Worm (Caenorhabditis elegans) whole organism, L3 larva: ENCODE measurements around the gene sec-20.

ENCODE experiments used
- ceh-16 ChIP-seq: sonication (generic microtip); optimal IDR thresholded peaks from 2 replicates; lab custom pipeline; 2017; ENCODE audit warnings: missing biosample characterization, missing genetic modification characterization
- ceh-9 ChIP-seq: sonication (generic microtip); optimal IDR thresholded peaks from 2 replicates; lab custom pipeline; 2018; ENCODE audit warnings: missing biosample characterization, missing genetic modification characterization
- lin-15B ChIP-seq: fragments of 150-350 bp; optimal IDR thresholded peaks from 2 replicates; lab custom pipeline; 2014; ENCODE audit warnings: missing biosample characterization, missing genetic modification characterization
- nhr-12 ChIP-seq: fragments of 150-350 bp; optimal IDR thresholded peaks from 2 replicates; lab custom pipeline; 2014; ENCODE audit warnings: missing biosample characterization, missing genetic modification characterization
- nhr-25 ChIP-seq: sonication (generic microtip); optimal IDR thresholded peaks from 2 replicates; lab custom pipeline; 2017; ENCODE audit warnings: missing biosample characterization, missing genetic modification characterization
- nhr-76 ChIP-seq: fragments of 150-350 bp; sonication (generic microtip); optimal IDR thresholded peaks from 5 replicates; lab custom pipeline; 2014; ENCODE audit warnings: missing biosample characterization, missing genetic modification characterization
- nhr-77 ChIP-seq: fragments of 150-350 bp; optimal IDR thresholded peaks from 2 replicates; lab custom pipeline; 2014; ENCODE audit warnings: missing biosample characterization, missing genetic modification characterization
- snpc-4 ChIP-seq: fragments of 150-350 bp; optimal IDR thresholded peaks from 2 replicates; lab custom pipeline; 2014; ENCODE audit warnings: missing biosample characterization, missing genetic modification characterization
- tbx-2 ChIP-seq: sonication (generic microtip); optimal IDR thresholded peaks from 2 replicates; lab custom pipeline; 2016; ENCODE audit warnings: mild to moderate bottlenecking, missing genetic modification characterization, missing compliant biosample characterization
- unc-39 ChIP-seq: sonication (generic microtip); optimal IDR thresholded peaks from 4 replicates; lab custom pipeline; 2017; ENCODE audit warnings: missing biosample characterization, missing genetic modification characterization
- zag-1 ChIP-seq: fragments of 150-350 bp; optimal IDR thresholded peaks from 2 replicates; lab custom pipeline; 2014; ENCODE audit warnings: missing biosample characterization, missing genetic modification characterization

- no peak for TF ChIP-seq zag-1
- no peak for TF ChIP-seq tbx-2 (tag; lab: Kevin White, UChicago)
- TF ChIP-seq ceh-16 (tag; lab: Kevin White, UChicago) = no peak
- TF ChIP-seq nhr-25 (tag; lab: Kevin White, UChicago) = no peak
- no peak for TF ChIP-seq nhr-76
- no peak for TF ChIP-seq lin-15B (tag; lab: Kevin White, UChicago)
- TF ChIP-seq snpc-4 (tag; lab: Kevin White, UChicago) = no peak
- TF ChIP-seq nhr-77 (tag; lab: Kevin White, UChicago) = no peak
- TF ChIP-seq unc-39 (tag; lab: Kevin White, UChicago) = no peak
- TF ChIP-seq nhr-12 = no peak
- TF ChIP-seq ceh-9 (tag; lab: Kevin White, UChicago) = no peak
Measured at ce11 chrIII:171617-172016, 20.3 kb upstream of the sec-20 start, which contains the start of the genes F40G9.9 and F40G9.12.
